Fruit fly (Drosophila melanogaster): Measurements from ENCODE around the gene CG43346.
A peak's percentile ranks its signal among the peaks of the same experiment; 100 is the strongest.

Gene CG43346

DNA sequence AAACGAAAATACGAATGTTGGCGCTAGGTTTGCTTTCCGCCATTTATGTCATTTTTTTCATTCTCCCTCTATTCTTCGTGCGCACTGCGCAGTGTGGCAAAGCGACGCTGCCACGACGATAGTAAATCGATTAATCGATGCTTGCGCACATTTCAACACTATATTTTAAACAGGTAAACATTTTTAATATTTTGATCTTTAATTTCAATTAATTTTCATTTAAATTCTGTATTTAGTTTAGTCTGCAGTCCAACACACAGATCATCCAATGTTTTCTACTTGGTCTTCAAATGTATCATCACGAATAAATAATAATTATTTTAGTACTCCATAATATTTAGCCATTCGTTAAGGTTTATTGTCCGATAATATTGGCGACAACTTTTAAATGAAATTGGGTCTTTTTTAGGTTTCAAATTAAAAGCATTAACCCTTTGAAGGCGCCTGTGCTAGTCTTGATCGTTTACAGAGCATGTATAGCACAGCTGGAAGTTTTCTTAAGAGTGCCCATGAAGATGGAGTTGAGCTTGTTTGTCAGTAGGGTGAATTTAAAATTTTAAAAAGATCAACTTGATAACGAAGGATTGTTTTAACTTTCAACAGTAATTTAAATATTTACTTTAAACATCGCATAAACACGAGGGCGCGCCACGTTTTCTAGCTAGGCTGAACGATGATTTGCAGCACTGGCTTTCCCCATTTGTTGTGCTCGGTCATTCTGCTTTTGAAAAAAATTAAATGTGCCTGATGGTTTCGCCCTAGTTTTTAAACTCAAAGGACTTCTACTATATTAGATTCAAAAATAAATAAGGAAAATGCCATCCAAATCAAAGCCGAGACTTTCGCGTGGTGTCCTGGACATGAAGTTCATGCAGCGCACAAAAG, 12.0 kb downstream of the CG43346 start, which contains the start of the genes Mpp6 and E2f2 (continued):
- TF ChIP-seq Hr4 (GFP tag; optimal IDR thresholded peaks at IDR 0.05) (peak; percentile 32), Sox14 (GFP tag; optimal IDR thresholded peaks at IDR 0.05) (no peak), Sox15 (GFP tag; optimal IDR thresholded peaks at IDR 0.05) (no peak), salr (GFP tag; optimal IDR thresholded peaks at IDR 0.05) (no peak), CG1621 (tag; optimal IDR thresholded peaks at IDR 0.05) (no peak), fd59A (GFP tag; optimal IDR thresholded peaks at IDR 0.05) (no peak), Hr39 (GFP tag; optimal IDR thresholded peaks at IDR 0.05) (no peak), CG32006 (GFP tag; optimal IDR thresholded peaks at IDR 0.05) (no peak), lz (GFP tag; optimal IDR thresholded peaks at IDR 0.05) (peak; percentile 19), CG10669 (GFP tag; optimal IDR thresholded peaks at IDR 0.05) (no peak), OdsH (GFP tag; optimal IDR thresholded peaks at IDR 0.05) (no peak), pdm3 (GFP tag; optimal IDR thresholded peaks at IDR 0.05) (peak; percentile 22)

DNA sequence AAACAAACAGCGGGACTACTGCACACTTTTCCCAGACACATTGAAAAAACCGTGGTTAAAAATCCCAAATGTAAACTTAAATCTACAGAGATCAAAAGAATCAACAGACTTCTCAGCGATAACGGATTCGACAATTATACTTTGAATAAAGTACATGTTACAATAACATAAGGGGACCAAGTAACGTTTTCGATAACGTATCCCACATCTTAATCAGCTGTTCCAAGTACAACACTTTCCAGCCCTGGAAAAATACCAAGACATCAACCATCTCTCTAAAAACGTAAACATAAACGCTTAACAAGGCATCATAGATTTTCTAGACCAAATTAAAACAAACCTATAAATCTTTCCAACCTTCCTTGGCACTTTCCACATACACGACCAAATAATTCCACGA, 14.5 kb downstream of the CG43346 start:
- TF ChIP-seq CG10669 (GFP tag; optimal IDR thresholded peaks at IDR 0.05) (no peak), Gug (GFP tag; IDR thresholded peaks at IDR 0.05) (no peak), dsx (GFP tag; optimal IDR thresholded peaks at IDR 0.05; ENCODE audit: poor library complexity, severe bottlenecking) (no peak), OdsH (GFP tag; optimal IDR thresholded peaks at IDR 0.05) (no peak), CG3032 (tag; optimal IDR thresholded peaks at IDR 0.05) (no peak), Hr4 (GFP tag; optimal IDR thresholded peaks at IDR 0.05) (no peak), CG8319 (GFP tag; optimal IDR thresholded peaks at IDR 0.05) (no peak), CG15336 (GFP tag; IDR thresholded peaks at IDR 0.05) (no peak), spab (GFP tag; optimal IDR thresholded peaks at IDR 0.05) (no peak), Sox102F (GFP tag; optimal IDR thresholded peaks at IDR 0.05) (no peak), dac (GFP tag; optimal IDR thresholded peaks at IDR 0.05) (no peak), CG11294 (GFP tag; IDR thresholded peaks at IDR 0.05) (no peak), CG3919 (GFP tag; optimal IDR thresholded peaks at IDR 0.05) (no peak), cyc (GFP tag; optimal IDR thresholded peaks at IDR 0.05) (no peak), CG31627 (GFP tag; optimal IDR thresholded peaks at IDR 0.05) (no peak), Hr39 (GFP tag; optimal IDR thresholded peaks at IDR 0.05) (no peak), fd59A (GFP tag; optimal IDR thresholded peaks at IDR 0.05) (no peak), CG6792 (GFP tag; optimal IDR thresholded peaks at IDR 0.05) (no peak)

dm6 chr2L:21149053-21149452, 19.3 kb downstream of the CG43346 start:
- TF ChIP-seq Eip75B (GFP tag; optimal IDR thresholded peaks at IDR 0.05) (no peak), CG6792 (GFP tag; optimal IDR thresholded peaks at IDR 0.05) (no peak), spab (GFP tag; optimal IDR thresholded peaks at IDR 0.05) (no peak), topi (GFP tag; optimal IDR thresholded peaks at IDR 0.05) (peak; percentile 33), acj6 (GFP tag; optimal IDR thresholded peaks at IDR 0.05) (peak; percentile 20), Hr39 (GFP tag; optimal IDR thresholded peaks at IDR 0.05) (no peak), achi (GFP tag; optimal IDR thresholded peaks at IDR 0.05) (no peak), Gug (GFP tag; IDR thresholded peaks at IDR 0.05) (no peak), lz (GFP tag; optimal IDR thresholded peaks at IDR 0.05) (peak; percentile 35), CG1621 (tag; optimal IDR thresholded peaks at IDR 0.05) (no peak), Eip93F (GFP tag; optimal IDR thresholded peaks at IDR 0.05) (no peak), Sox102F (GFP tag; optimal IDR thresholded peaks at IDR 0.05) (no peak), CG6276 (GFP tag; optimal IDR thresholded peaks at IDR 0.05) (no peak), eg (GFP tag; IDR thresholded peaks at IDR 0.05) (no peak), net (GFP tag; optimal IDR thresholded peaks at IDR 0.05) (no peak), CG11762 (GFP tag; optimal IDR thresholded peaks at IDR 0.05; ENCODE audit: insufficient read depth) (no peak), esn (GFP tag; optimal IDR thresholded peaks at IDR 0.05) (peak; percentile 43), pdm3 (GFP tag; optimal IDR thresholded peaks at IDR 0.05) (no peak), Eip78C (GFP tag) (no peak), Lpt (GFP tag; optimal IDR thresholded peaks at IDR 0.05) (no peak), dsx (GFP tag; optimal IDR thresholded peaks at IDR 0.05; ENCODE audit: poor library complexity, severe bottlenecking) (no peak), CG3919 (GFP tag; optimal IDR thresholded peaks at IDR 0.05) (no peak), CG8319 (GFP tag; optimal IDR thresholded peaks at IDR 0.05) (no peak), Hr4 (GFP tag; optimal IDR thresholded peaks at IDR 0.05) (no peak), OdsH (GFP tag; optimal IDR thresholded peaks at IDR 0.05) (no peak), Blimp-1 (GFP tag; optimal IDR thresholded peaks at IDR 0.05) (no peak), ss (GFP tag; optimal IDR thresholded peaks at IDR 0.05) (no peak), CG6808 (GFP tag; optimal IDR thresholded peaks at IDR 0.05) (no peak), Smox (GFP tag; optimal IDR thresholded peaks at IDR 0.05) (no peak), CG31627 (GFP tag; optimal IDR thresholded peaks at IDR 0.05) (peak; percentile 27), Sox14 (GFP tag; optimal IDR thresholded peaks at IDR 0.05) (no peak), CG11902 (GFP tag; optimal IDR thresholded peaks at IDR 0.05) (no peak), Ets96B (tag; optimal IDR thresholded peaks at IDR 0.05) (peak; percentile 53), Met (GFP tag; optimal IDR thresholded peaks at IDR 0.05) (no peak)
